Fruit fly (Drosophila melanogaster) whole organism, embryonic: ENCODE results near the gene TwdlE.

Experiments used
- Atf6 ChIP-seq: fragments of 200-800 bp; sonication (Bioruptor generic); IDR thresholded peaks from 2 replicates; pipeline ENCODE4 v1.3.6; 2022; ENCODE audit warnings: missing biosample characterization, missing genetic modification characterization
- B-H1 ChIP-seq: fragments of 200-800 bp; sonication (Bioruptor generic); IDR thresholded peaks from 3 replicates; pipeline ENCODE4 v1.3.6; 2022; ENCODE audit warnings: missing biosample characterization, missing genetic modification characterization
- CG11085 ChIP-seq: fragments of 200-800 bp; sonication (Bioruptor generic); IDR thresholded peaks from 2 replicates; pipeline ENCODE4 v1.3.6; 2022; ENCODE audit warnings: missing biosample characterization, missing genetic modification characterization
- CG11695 ChIP-seq: fragments of 200-800 bp; sonication (Bioruptor generic); IDR thresholded peaks from 3 replicates; pipeline ENCODE4 v1.3.6; 2022; ENCODE audit warnings: missing biosample characterization, missing genetic modification characterization
- CG13287 ChIP-seq: fragments of 200-800 bp; sonication (Bioruptor generic); IDR thresholded peaks from 2 replicates; pipeline ENCODE4 v1.3.6; 2022; ENCODE audit warnings: missing biosample characterization, missing genetic modification characterization; ENCODE audit not compliant: partially characterized antibody
- CG15269 ChIP-seq: fragments of 200-800 bp; sonication (Bioruptor generic); optimal IDR thresholded peaks from 2 replicates; lab custom pipeline; 2018; ENCODE audit warnings: missing biosample characterization, mild to moderate bottlenecking, missing genetic modification characterization, moderate library complexity
- CG16815 ChIP-seq: fragments of 200-800 bp; sonication (Bioruptor generic); optimal IDR thresholded peaks from 3 replicates; lab custom pipeline; 2017; ENCODE audit warnings: missing biosample characterization, mild to moderate bottlenecking, missing genetic modification characterization
- CG18599 ChIP-seq: fragments of 200-800 bp; sonication (Bioruptor generic); optimal IDR thresholded peaks from 3 replicates; lab custom pipeline; 2017; ENCODE audit warnings: missing biosample characterization, missing genetic modification characterization, mild to moderate bottlenecking, moderate library complexity, missing genetic modification reagents
- CG2678 ChIP-seq: fragments of 200-800 bp; sonication (Bioruptor generic); optimal IDR thresholded peaks from 3 replicates; lab custom pipeline; 2019; ENCODE audit warnings: missing biosample characterization, mild to moderate bottlenecking, missing genetic modification characterization, moderate library complexity
- CG32772 ChIP-seq: fragments of 200-800 bp; sonication (Bioruptor generic); IDR thresholded peaks from 2 replicates; pipeline ENCODE4 v1.3.6; 2022; ENCODE audit warnings: missing biosample characterization, missing genetic modification characterization
- CG4424 ChIP-seq: fragments of 200-800 bp; sonication (Bioruptor generic); optimal IDR thresholded peaks from 3 replicates; lab custom pipeline; 2016; ENCODE audit warnings: missing biosample characterization, missing genetic modification characterization
- CG6689 ChIP-seq: fragments of 200-800 bp; sonication (Bioruptor generic); IDR thresholded peaks from 2 replicates; pipeline ENCODE4 v1.3.6; 2022; ENCODE audit warnings: missing biosample characterization, missing genetic modification characterization
- CG6854 ChIP-seq: fragments of 200-800 bp; sonication (Bioruptor generic); optimal IDR thresholded peaks from 3 replicates; lab custom pipeline; 2017; ENCODE audit warnings: missing biosample characterization, mild to moderate bottlenecking, missing genetic modification characterization
- CG7839 ChIP-seq: fragments of 200-800 bp; sonication (Bioruptor generic); optimal IDR thresholded peaks from 3 replicates; lab custom pipeline; 2018; ENCODE audit warnings: missing biosample characterization, mild to moderate bottlenecking, missing genetic modification characterization, moderate library complexity
- CG9817 ChIP-seq: fragments of 200-800 bp; sonication (Bioruptor generic); optimal IDR thresholded peaks from 2 replicates; lab custom pipeline; 2018; ENCODE audit warnings: missing biosample characterization, mild to moderate bottlenecking, missing genetic modification characterization, moderate library complexity
- CG9932 ChIP-seq: fragments of 200-800 bp; sonication (Bioruptor generic); IDR thresholded peaks from 2 replicates; pipeline ENCODE4 v1.3.6; 2022; ENCODE audit warnings: missing biosample characterization, missing genetic modification characterization
- Camta ChIP-seq: fragments of 200-800 bp; sonication (Bioruptor generic); optimal IDR thresholded peaks from 2 replicates; lab custom pipeline; 2016; ENCODE audit warnings: missing biosample characterization, missing genetic modification characterization
- Dad ChIP-seq: fragments of 200-800 bp; sonication (Bioruptor generic); optimal IDR thresholded peaks from 3 replicates; lab custom pipeline; 2016; ENCODE audit warnings: missing biosample characterization, missing genetic modification characterization
- Dbx ChIP-seq: fragments of 200-800 bp; sonication (Bioruptor generic); IDR thresholded peaks from 3 replicates; pipeline ENCODE4 v1.3.6; 2022; ENCODE audit warnings: missing biosample characterization, missing genetic modification characterization
- E2f1 ChIP-seq: fragments of 200-800 bp; sonication (Bioruptor generic); IDR thresholded peaks from 2 replicates; pipeline ENCODE4 v1.3.6; 2022; ENCODE audit warnings: missing biosample characterization, missing genetic modification characterization
- Fer3 ChIP-seq: fragments of 200-800 bp; sonication (Bioruptor generic); optimal IDR thresholded peaks from 2 replicates; lab custom pipeline; 2018; ENCODE audit warnings: missing biosample characterization, mild to moderate bottlenecking, missing genetic modification characterization, moderate library complexity
- H15 ChIP-seq: fragments of 200-800 bp; sonication (Bioruptor generic); IDR thresholded peaks from 3 replicates; pipeline ENCODE4 v1.3.6; 2022; ENCODE audit warnings: missing biosample characterization, missing genetic modification characterization
- Hr3 ChIP-seq: fragments of 200-800 bp; sonication (Bioruptor generic); optimal IDR thresholded peaks from 3 replicates; lab custom pipeline; 2016; ENCODE audit warnings: missing biosample characterization, missing genetic modification characterization
- Med ChIP-seq: fragments of 200-800 bp; sonication (Bioruptor generic); peaks from one replicate; lab custom pipeline; 2016; ENCODE audit warnings: missing biosample characterization, missing genetic modification characterization, mild to moderate bottlenecking, inconsistent platforms, moderate library complexity
- Opbp ChIP-seq: fragments of 200-800 bp; sonication (Bioruptor generic); IDR thresholded peaks from 3 replicates; pipeline ENCODE4 v1.3.6; 2022; ENCODE audit warnings: missing biosample characterization, missing genetic modification characterization; ENCODE audit not compliant: partially characterized antibody
- Pdp1 ChIP-seq, 2 experiments: fragments of 200-800 bp; sonication (Bioruptor generic); optimal IDR thresholded peaks; 3 replicates each; lab custom pipeline; 2016; ENCODE audit warnings: missing biosample characterization in 2 of 2, missing genetic modification characterization in 2 of 2, mild to moderate bottlenecking in 1 of 2, moderate library complexity in 1 of 2
- Rfx ChIP-seq: fragments of 200-800 bp; sonication (Bioruptor generic); IDR thresholded peaks from 2 replicates; pipeline ENCODE4 v1.3.6; 2022; ENCODE audit warnings: missing biosample characterization, missing genetic modification characterization
- Sry-β ChIP-seq: fragments of 200-800 bp; sonication (Bioruptor generic); optimal IDR thresholded peaks from 2 replicates; lab custom pipeline; 2018; ENCODE audit warnings: missing biosample characterization, mild to moderate bottlenecking, missing genetic modification characterization, moderate library complexity
- Xrp1 ChIP-seq: fragments of 200-800 bp; sonication (Bioruptor generic); IDR thresholded peaks from 2 replicates; pipeline ENCODE4 v1.3.6; 2022; ENCODE audit warnings: missing biosample characterization, missing genetic modification characterization
- amos ChIP-seq: fragments of 200-800 bp; sonication (Bioruptor generic); IDR thresholded peaks from 2 replicates; pipeline ENCODE4 v1.3.6; 2022; ENCODE audit warnings: missing biosample characterization, missing genetic modification characterization; ENCODE audit not compliant: partially characterized antibody
- ap ChIP-seq: fragments of 200-800 bp; sonication (Bioruptor generic); IDR thresholded peaks from 2 replicates; pipeline ENCODE4 v1.3.6; 2022; ENCODE audit warnings: missing biosample characterization, missing genetic modification characterization
- ase ChIP-seq: fragments of 200-800 bp; sonication (Bioruptor generic); IDR thresholded peaks from 3 replicates; pipeline ENCODE4 v1.3.6; 2022; ENCODE audit warnings: missing biosample characterization, missing genetic modification characterization
- bsh ChIP-seq, 2 experiments: fragments of 200-800 bp; sonication (Bioruptor generic); optimal IDR thresholded peaks; 2 replicates each; lab custom pipeline; 2017 to 2018; ENCODE audit warnings: mild to moderate bottlenecking in 2 of 2, missing biosample characterization in 2 of 2, missing genetic modification characterization in 2 of 2, moderate library complexity in 1 of 2
- caup ChIP-seq: fragments of 200-800 bp; sonication (Bioruptor generic); optimal IDR thresholded peaks from 3 replicates; lab custom pipeline; 2017; ENCODE audit warnings: missing biosample characterization, mild to moderate bottlenecking, missing genetic modification characterization, moderate library complexity; ENCODE audit not compliant: severe bottlenecking
- croc ChIP-seq: fragments of 200-800 bp; sonication (Bioruptor generic); conservative IDR thresholded peaks from 3 replicates; pipeline ENCODE4 v1.3.6; 2022; ENCODE audit warnings: missing biosample characterization, missing genetic modification characterization
- dysf ChIP-seq: fragments of 200-800 bp; sonication (Bioruptor generic); IDR thresholded peaks from 3 replicates; pipeline ENCODE4 v1.3.6; 2022; ENCODE audit warnings: missing biosample characterization, missing genetic modification characterization
- grau ChIP-seq: fragments of 200-800 bp; optimal IDR thresholded peaks from 3 replicates; lab custom pipeline; 2019; ENCODE audit warnings: missing biosample characterization, mild to moderate bottlenecking, missing genetic modification characterization, moderate library complexity
- gt ChIP-seq: fragments of 200-800 bp; sonication (Bioruptor generic); IDR thresholded peaks from 2 replicates; pipeline ENCODE4 v1.3.6; 2022; ENCODE audit warnings: missing biosample characterization, missing genetic modification characterization
- ken ChIP-seq: fragments of 200-800 bp; sonication (Bioruptor generic); IDR thresholded peaks from 3 replicates; pipeline ENCODE4 v1.3.6; 2022; ENCODE audit warnings: missing biosample characterization, missing genetic modification characterization
- lab ChIP-seq: fragments of 200-800 bp; sonication (Bioruptor generic); optimal IDR thresholded peaks from 3 replicates; lab custom pipeline; 2017; ENCODE audit warnings: missing biosample characterization, missing genetic modification characterization, mild to moderate bottlenecking, moderate library complexity, missing genetic modification reagents
- lmd ChIP-seq: fragments of 200-800 bp; sonication (Bioruptor generic); IDR thresholded peaks from 2 replicates; pipeline ENCODE4 v1.3.6; 2022; ENCODE audit warnings: missing biosample characterization, missing genetic modification characterization
- mld ChIP-seq: fragments of 200-800 bp; sonication (Bioruptor generic); IDR thresholded peaks from 3 replicates; pipeline ENCODE4 v1.3.6; 2022; ENCODE audit warnings: missing biosample characterization, missing genetic modification characterization; ENCODE audit not compliant: partially characterized antibody
- onecut ChIP-seq: fragments of 200-800 bp; sonication (Bioruptor generic); IDR thresholded peaks from 2 replicates; pipeline ENCODE4 v1.3.6; 2022; ENCODE audit warnings: missing biosample characterization, missing genetic modification characterization
- prd ChIP-seq, 3 experiments: fragments of >200 bp in 2 of 3; fragments of 200-800 bp in 1 of 3; sonication (Bioruptor generic) in 1 of 3; optimal IDR thresholded peaks in 2 of 3; IDR thresholded peaks in 1 of 3; 2 replicates in 2 of 3; 3 replicates in 1 of 3; pipeline versions ENCODE4 v1.3.6 to Lab custom; 2017 to 2022; ENCODE audit warnings: missing biosample characterization in 1 of 3, missing genetic modification characterization in 1 of 3
- sc ChIP-seq, 3 experiments: fragments of >200 bp in 2 of 3; fragments of 200-800 bp in 1 of 3; sonication (Bioruptor generic) in 1 of 3; optimal IDR thresholded peaks; 2 replicates in 2 of 3; 3 replicates in 1 of 3; lab custom pipeline; 2017; ENCODE audit warnings: mild to moderate bottlenecking in 1 of 3, missing biosample characterization in 1 of 3, missing genetic modification characterization in 1 of 3, missing genetic modification reagents in 1 of 3
- sens ChIP-seq: fragments of 200-800 bp; sonication (Bioruptor generic); peaks from one replicate; lab custom pipeline; 2016; ENCODE audit warnings: missing biosample characterization, missing genetic modification characterization
- tgo ChIP-seq: fragments of 200-800 bp; sonication (Bioruptor generic); IDR thresholded peaks from 3 replicates; pipeline ENCODE4 v1.3.6; 2022; ENCODE audit warnings: missing biosample characterization, missing genetic modification characterization

TwdlE gene

dm6 chr2L:7876520-7877232 is 16.0 kb upstream of the TwdlE start:
- TF ChIP-seq Sry-β (no peak), Rfx (GFP tag; lab: Robert Waterston, UW) (0 out of 2 replicates have a peak, but pooled peaks have one; percentile 8), CG6854 (no peak), H15 (GFP tag; lab: Robert Waterston, UW) (no peak), CG32772 (no peak), gt (GFP tag; lab: Robert Waterston, UW) (no peak), CG16815 (GFP tag; lab: Kevin White, UChicago) (no peak), B-H1 (no peak), Pdp1 (GFP tag; optimal IDR thresholded peaks at IDR 0.05; lab: Kevin White, UChicago) (peak in 1 of 2 experiments; percentile 77), sens (GFP tag; lab: Kevin White, UChicago) (peak; percentile 54), Hr3 (GFP tag; lab: Kevin White, UChicago) (no peak), Camta (no peak), CG13287 (GFP tag; lab: Robert Waterston, UW) (no peak), amos (GFP tag; lab: Robert Waterston, UW) (no peak), CG4424 (GFP tag; lab: Kevin White, UChicago) (no peak)

- TF ChIP-seq CG6689 (GFP tag; lab: Robert Waterston, UW) (peak; percentile 32; the same call in 1 of the 2 replicates), Med (GFP tag; lab: Kevin White, UChicago) (peak; percentile 52), tgo (GFP tag; lab: Robert Waterston, UW) (0 out of 3 replicates have a peak, but pooled peaks have one; percentile 19), Atf6 (GFP tag; lab: Robert Waterston, UW) (peak; percentile 69), Xrp1 (GFP tag; lab: Robert Waterston, UW) (peak; percentile 59; the same call in 1 of the 2 replicates), CG11695 (GFP tag; lab: Robert Waterston, UW) (peak; percentile 62; the same call in 2 of the 3 replicates), dysf (GFP tag; lab: Robert Waterston, UW) (peak; percentile 57; the same call in 1 of the 3 replicates), CG2678 (tag; lab: Kevin White, UChicago) (peak; percentile 39), onecut (GFP tag; lab: Robert Waterston, UW) (0 out of 2 replicates have a peak, but pooled peaks have one; percentile 13), CG11085 (GFP tag; lab: Robert Waterston, UW) (0 out of 2 replicates have a peak, but pooled peaks have one; percentile 6), ap (GFP tag; lab: Robert Waterston, UW) (peak; percentile 15; the same call in 1 of the 2 replicates), prd (optimal IDR thresholded peaks at IDR 0.05; lab: Kevin White, UChicago) (no peak), prd (GFP tag; IDR thresholded peaks at IDR 0.05; lab: Robert Waterston, UW) (0 out of 3 replicates have a peak, but pooled peaks have one; percentile 48), caup (GFP tag; lab: Kevin White, UChicago) (peak; percentile 26), sc (optimal IDR thresholded peaks at IDR 0.05; lab: Kevin White, UChicago) (no peak), sc (GFP tag; optimal IDR thresholded peaks at IDR 0.05; lab: Kevin White, UChicago) (no peak), CG9817 (tag; lab: Kevin White, UChicago) (peak; percentile 1), ase (GFP tag; lab: Robert Waterston, UW) (no peak), bsh (GFP tag; optimal IDR thresholded peaks at IDR 0.05; lab: Kevin White, UChicago) (peak in 1 of 2 experiments; percentile 10), E2f1 (GFP tag; lab: Robert Waterston, UW) (0 out of 2 replicates have a peak, but pooled peaks have one; percentile 11), Opbp (GFP tag; lab: Robert Waterston, UW) (no peak), CG7839 (tag; lab: Kevin White, UChicago) (peak; percentile 30), croc (no peak), Dad (GFP tag; lab: Kevin White, UChicago) (no peak), lab (GFP tag; lab: Kevin White, UChicago) (peak; percentile 37), CG15269 (tag; lab: Kevin White, UChicago) (peak; percentile 15), ken (no peak), CG9932 (GFP tag; lab: Robert Waterston, UW) (peak; percentile 33; the same call in 1 of the 2 replicates), grau (tag; lab: Kevin White, UChicago) (peak; percentile 34), mld (no peak), Dbx (peak; percentile 54; the same call in 2 of the 3 replicates), CG18599 (GFP tag; lab: Kevin White, UChicago) (peak; percentile 5), lmd (GFP tag; lab: Robert Waterston, UW) (peak; percentile 15; the same call in 1 of the 2 replicates), Fer3 (tag; lab: Kevin White, UChicago) (peak; percentile 9)
Observed at dm6 chr2L:7875676-7876075, 15.0 kb upstream of the TwdlE start.
